Worm (Caenorhabditis elegans): ENCODE results near the gene srv-28.

- TF ChIP-seq ctbp-1 (GFP tag; IDR thresholded peaks at IDR 0.05) (no peak), lir-3 (tag; optimal IDR thresholded peaks at IDR 0.05) (no peak), zfp-2 (tag; optimal IDR thresholded peaks at IDR 0.05) (no peak), saeg-2 (GFP tag; IDR thresholded peaks at IDR 0.05) (no peak), ceh-28 (tag; optimal IDR thresholded peaks at IDR 0.05) (no peak), lin-15B (tag; optimal IDR thresholded peaks at IDR 0.05) (no peak), lin-1 (GFP tag; IDR thresholded peaks at IDR 0.05) (no peak), mdl-1 (tag; optimal IDR thresholded peaks at IDR 0.05) (no peak), F44E2.7 (GFP tag; IDR thresholded peaks at IDR 0.05) (no peak), pqm-1 (tag; optimal IDR thresholded peaks at IDR 0.05) (no peak), rbr-2 (tag; optimal IDR thresholded peaks at IDR 0.05) (no peak), snpc-4 (tag; optimal IDR thresholded peaks at IDR 0.05) (no peak), ces-1 (GFP tag; optimal IDR thresholded peaks at IDR 0.05) (no peak), nhr-6 (tag; optimal IDR thresholded peaks at IDR 0.05) (no peak)
These were observed 4.2 kb downstream of the srv-28 start for ce11 chrIV:6258967-6259366.
